Fruit fly (Drosophila melanogaster) whole organism, embryonic: ENCODE results near the gene CG43679.

Experiments
- Adf1 ChIP-seq: fragments of 200-800 bp; sonication (Bioruptor generic); IDR thresholded peaks from 2 replicates; pipeline ENCODE4 v1.3.6; 2022; ENCODE audit warnings: missing biosample characterization, missing genetic modification characterization
- Awh ChIP-seq: fragments of 200-800 bp; sonication (Bioruptor generic); IDR thresholded peaks from 2 replicates; pipeline ENCODE4, ENCODE4 v1.3.6; 2022; ENCODE audit warnings: missing biosample characterization, missing genetic modification characterization
- CG11723 ChIP-seq: fragments of 200-800 bp; sonication (Bioruptor generic); optimal IDR thresholded peaks from 2 replicates; lab custom pipeline; 2017; ENCODE audit warnings: missing biosample characterization, mild to moderate bottlenecking, missing genetic modification characterization
- CG12659 ChIP-seq: fragments of 200-800 bp; sonication (Bioruptor generic); optimal IDR thresholded peaks from 3 replicates; lab custom pipeline; 2017; ENCODE audit warnings: mild to moderate bottlenecking, missing biosample characterization, missing genetic modification reagents, missing genetic modification characterization
- CG14014 ChIP-seq: fragments of 200-800 bp; sonication (Bioruptor generic); IDR thresholded peaks from 2 replicates; pipeline ENCODE4 v1.3.6; 2022; ENCODE audit warnings: missing biosample characterization, missing genetic modification characterization
- CG15601 ChIP-seq: fragments of 200-800 bp; sonication (Bioruptor generic); optimal IDR thresholded peaks from 3 replicates; lab custom pipeline; 2019; ENCODE audit warnings: missing biosample characterization, mild to moderate bottlenecking, missing genetic modification characterization, moderate library complexity
- CG15696 ChIP-seq: fragments of 200-800 bp; sonication (Bioruptor generic); optimal IDR thresholded peaks from 2 replicates; lab custom pipeline; 2019; ENCODE audit warnings: missing biosample characterization, mild to moderate bottlenecking, missing genetic modification characterization, moderate library complexity
- CG17385 ChIP-seq: fragments of 200-800 bp; sonication (Bioruptor generic); optimal IDR thresholded peaks from 3 replicates; lab custom pipeline; 2018; ENCODE audit warnings: missing biosample characterization, mild to moderate bottlenecking, missing genetic modification characterization
- CG32767 ChIP-seq: fragments of 200-800 bp; sonication (Bioruptor generic); IDR thresholded peaks from 2 replicates; pipeline ENCODE4 v1.3.6; 2022; ENCODE audit warnings: missing biosample characterization, missing genetic modification characterization
- CG33213 ChIP-seq: fragments of 200-800 bp; sonication (Bioruptor generic); optimal IDR thresholded peaks from 3 replicates; lab custom pipeline; 2016; ENCODE audit warnings: missing biosample characterization, missing genetic modification characterization
- CG33557 ChIP-seq: fragments of 200-800 bp; sonication (Bioruptor generic); optimal IDR thresholded peaks from 2 replicates; lab custom pipeline; 2019; ENCODE audit warnings: missing biosample characterization, mild to moderate bottlenecking, missing genetic modification characterization, moderate library complexity
- CG4282 ChIP-seq: fragments of 200-800 bp; sonication (Bioruptor generic); optimal IDR thresholded peaks from 2 replicates; lab custom pipeline; 2016; ENCODE audit warnings: missing biosample characterization, missing genetic modification characterization
- CG4854 ChIP-seq: fragments of 200-800 bp; sonication (Bioruptor generic); optimal IDR thresholded peaks from 2 replicates; lab custom pipeline; 2016; ENCODE audit warnings: missing biosample characterization, missing genetic modification characterization, inconsistent platforms
- CG6791 ChIP-seq: fragments of 200-800 bp; sonication (Bioruptor generic); IDR thresholded peaks from 3 replicates; pipeline ENCODE4 v1.3.6; 2022; ENCODE audit warnings: missing biosample characterization, missing genetic modification characterization; ENCODE audit not compliant: partially characterized antibody
- CG7372 ChIP-seq: fragments of 200-800 bp; sonication (Bioruptor generic); IDR thresholded peaks from 2 replicates; pipeline ENCODE4 v1.3.6; 2022; ENCODE audit warnings: missing biosample characterization, missing genetic modification characterization
- CG7839 ChIP-seq: fragments of 200-800 bp; sonication (Bioruptor generic); optimal IDR thresholded peaks from 3 replicates; lab custom pipeline; 2018; ENCODE audit warnings: missing biosample characterization, mild to moderate bottlenecking, missing genetic modification characterization, moderate library complexity
- CG7987 ChIP-seq: fragments of 200-800 bp; sonication (Bioruptor generic); optimal IDR thresholded peaks from 2 replicates; lab custom pipeline; 2018; ENCODE audit warnings: missing biosample characterization, mild to moderate bottlenecking, missing genetic modification characterization, moderate library complexity
- CG8765 ChIP-seq: fragments of 200-800 bp; sonication (Bioruptor generic); IDR thresholded peaks from 2 replicates; pipeline ENCODE4 v1.3.6; 2022; ENCODE audit warnings: missing biosample characterization, missing genetic modification characterization
- CTCF ChIP-seq: fragments of 200-800 bp; sonication (Bioruptor generic); optimal IDR thresholded peaks from 2 replicates; lab custom pipeline; 2017; ENCODE audit warnings: missing biosample characterization, mild to moderate bottlenecking, missing genetic modification characterization, moderate library complexity
- D19B ChIP-seq: fragments of 200-800 bp; sonication (Bioruptor generic); optimal IDR thresholded peaks from 2 replicates; lab custom pipeline; 2017; ENCODE audit warnings: missing biosample characterization, mild to moderate bottlenecking, missing genetic modification characterization
- Dp ChIP-seq: fragments of 200-800 bp; sonication (Bioruptor generic); optimal IDR thresholded peaks from 2 replicates; lab custom pipeline; 2018; ENCODE audit warnings: missing biosample characterization, mild to moderate bottlenecking, missing genetic modification characterization, moderate library complexity
- E2f1 ChIP-seq: fragments of 200-800 bp; sonication (Bioruptor generic); IDR thresholded peaks from 2 replicates; pipeline ENCODE4 v1.3.6; 2022; ENCODE audit warnings: missing biosample characterization, missing genetic modification characterization
- Ets65A ChIP-seq: fragments of 200-800 bp; sonication (Bioruptor generic); peaks from one replicate; lab custom pipeline; 2016; ENCODE audit warnings: missing biosample characterization, missing genetic modification characterization
- H2.0 ChIP-seq: fragments of 200-800 bp; sonication (Bioruptor generic); IDR thresholded peaks from 2 replicates; pipeline ENCODE4 v1.3.6; 2022; ENCODE audit warnings: missing biosample characterization, missing genetic modification characterization
- HmgZ ChIP-seq: fragments of 200-800 bp; sonication (Bioruptor generic); optimal IDR thresholded peaks from 2 replicates; lab custom pipeline; 2018; ENCODE audit warnings: missing biosample characterization, mild to moderate bottlenecking, missing genetic modification characterization
- Max ChIP-seq: fragments of 200-800 bp; sonication (Bioruptor generic); optimal IDR thresholded peaks from 2 replicates; lab custom pipeline; 2016; ENCODE audit warnings: missing biosample characterization, mild to moderate bottlenecking, missing genetic modification characterization
- Mes4 ChIP-seq: fragments of 200-800 bp; sonication (Bioruptor generic); optimal IDR thresholded peaks from 2 replicates; lab custom pipeline; 2016; ENCODE audit warnings: missing biosample characterization, missing genetic modification characterization
- Oaz ChIP-seq: fragments of 200-800 bp; sonication (Bioruptor generic); IDR thresholded peaks from 2 replicates; pipeline ENCODE4 v1.3.6; 2022; ENCODE audit warnings: missing biosample characterization, missing genetic modification characterization
- Rfx ChIP-seq: fragments of 200-800 bp; sonication (Bioruptor generic); IDR thresholded peaks from 2 replicates; pipeline ENCODE4 v1.3.6; 2022; ENCODE audit warnings: missing biosample characterization, missing genetic modification characterization
- Six4 ChIP-seq: fragments of 200-800 bp; sonication (Bioruptor generic); optimal IDR thresholded peaks from 2 replicates; lab custom pipeline; 2016; ENCODE audit warnings: missing biosample characterization, missing genetic modification characterization
- Sox102F ChIP-seq: fragments of 200-800 bp; sonication (Bioruptor generic); optimal IDR thresholded peaks from 2 replicates; lab custom pipeline; 2018; ENCODE audit warnings: missing biosample characterization, mild to moderate bottlenecking, missing genetic modification characterization, moderate library complexity
- Xbp1 ChIP-seq: fragments of 200-800 bp; sonication (Bioruptor generic); optimal IDR thresholded peaks from 3 replicates; lab custom pipeline; 2016; ENCODE audit warnings: missing biosample characterization, mild to moderate bottlenecking, missing genetic modification characterization
- bbx ChIP-seq: fragments of 200-800 bp; sonication (Bioruptor generic); IDR thresholded peaks from 2 replicates; pipeline ENCODE4 v1.3.6; 2022; ENCODE audit warnings: missing biosample characterization, missing genetic modification characterization; ENCODE audit not compliant: partially characterized antibody
- cg ChIP-seq: fragments of 200-800 bp; sonication (Bioruptor generic); optimal IDR thresholded peaks from 3 replicates; lab custom pipeline; 2019; ENCODE audit warnings: missing biosample characterization, mild to moderate bottlenecking, missing genetic modification characterization, moderate library complexity
- crc ChIP-seq: fragments of 200-800 bp; sonication (Bioruptor generic); optimal IDR thresholded peaks from 2 replicates; lab custom pipeline; 2016; ENCODE audit warnings: missing biosample characterization, missing genetic modification characterization
- esg ChIP-seq: fragments of 200-800 bp; sonication (Bioruptor generic); conservative IDR thresholded peaks from 2 replicates; pipeline ENCODE4 v1.3.6; 2022; ENCODE audit warnings: missing biosample characterization, missing genetic modification characterization
- gcm ChIP-seq: fragments of 200-800 bp; sonication (Bioruptor generic); optimal IDR thresholded peaks from 2 replicates; lab custom pipeline; 2019; ENCODE audit warnings: missing biosample characterization, mild to moderate bottlenecking, missing genetic modification characterization, moderate library complexity
- lola ChIP-seq, 3 experiments: fragments of >200 bp in 2 of 3; fragments of 200-800 bp in 1 of 3; sonication (Bioruptor generic) in 1 of 3; optimal IDR thresholded peaks; 2 replicates each; lab custom pipeline; 2017 to 2019; ENCODE audit warnings: missing biosample characterization in 3 of 3, missing genetic modification characterization in 3 of 3, mild to moderate bottlenecking in 1 of 3, moderate library complexity in 1 of 3
- lov ChIP-seq, 2 experiments: fragments of 200-800 bp in 1 of 2; fragments of >200 bp in 1 of 2; sonication (Bioruptor generic) in 1 of 2; IDR thresholded peaks in 1 of 2; optimal IDR thresholded peaks in 1 of 2; 2 replicates in 1 of 2; 3 replicates in 1 of 2; pipeline versions ENCODE4 v1.3.6 to Lab custom; 2017 to 2022; ENCODE audit warnings: missing biosample characterization in 1 of 2, missing genetic modification characterization in 1 of 2
- nerfin-2 ChIP-seq: fragments of 200-800 bp; sonication (Bioruptor generic); IDR thresholded peaks from 2 replicates; pipeline ENCODE4 v1.3.6; 2022; ENCODE audit warnings: missing biosample characterization, missing genetic modification characterization; ENCODE audit not compliant: partially characterized antibody
- run ChIP-seq: fragments of 200-800 bp; sonication (Bioruptor generic); optimal IDR thresholded peaks from 3 replicates; lab custom pipeline; 2018; ENCODE audit warnings: missing biosample characterization, mild to moderate bottlenecking, missing genetic modification characterization
- sr ChIP-seq: fragments of 200-800 bp; sonication (Bioruptor generic); IDR thresholded peaks from 3 replicates; pipeline ENCODE4 v1.3.6; 2022; ENCODE audit warnings: missing biosample characterization, missing genetic modification characterization
- stwl ChIP-seq: fragments of 200-800 bp; sonication (Bioruptor generic); optimal IDR thresholded peaks from 3 replicates; lab custom pipeline; 2018; ENCODE audit warnings: missing biosample characterization, mild to moderate bottlenecking, missing genetic modification characterization, moderate library complexity
- tll ChIP-seq, 2 experiments: fragments of 200-800 bp in 1 of 2; fragments of >200 bp in 1 of 2; sonication (Bioruptor generic) in 1 of 2; optimal IDR thresholded peaks; 2 replicates each; lab custom pipeline; 2017 to 2019; ENCODE audit warnings: missing biosample characterization in 2 of 2, missing genetic modification characterization in 2 of 2, mild to moderate bottlenecking in 1 of 2, moderate library complexity in 1 of 2
- tx ChIP-seq: fragments of 200-800 bp; sonication (Bioruptor generic); optimal IDR thresholded peaks from 2 replicates; lab custom pipeline; 2016; ENCODE audit warnings: missing biosample characterization, missing genetic modification characterization
- zfh1 ChIP-seq: fragments of 200-800 bp; sonication (Bioruptor generic); IDR thresholded peaks from 3 replicates; pipeline ENCODE4 v1.3.6; 2022; ENCODE audit warnings: missing biosample characterization, missing genetic modification characterization

The CG43679 gene

dm6 chr3L:15098659-15099512, 47.7 kb upstream of the CG43679 start (continued):
- peak; percentile 53; the same call in 1 of the 2 replicates for TF ChIP-seq esg (GFP tag; lab: Robert Waterston, UW)
- peak; percentile 79 for TF ChIP-seq CG33557 (GFP tag; lab: Kevin White, UChicago)
- TF ChIP-seq CG15696 (tag; lab: Kevin White, UChicago), result peak; percentile 81
- TF ChIP-seq CG7839 (tag; lab: Kevin White, UChicago), result peak; percentile 87
- TF ChIP-seq Awh, result peak; percentile 92
- TF ChIP-seq CG32767, result peak; percentile 87
- no peak for TF ChIP-seq lov (optimal IDR thresholded peaks at IDR 0.05; lab: Kevin White, UChicago)
- peak; percentile 69; the same call in 2 of the 3 replicates for TF ChIP-seq lov (GFP tag; IDR thresholded peaks at IDR 0.05; lab: Robert Waterston, UW)
- peak; percentile 94 for TF ChIP-seq gcm (GFP tag; lab: Kevin White, UChicago)
- TF ChIP-seq CG7987 (GFP tag; lab: Kevin White, UChicago), result peak; percentile 67
- no peak for TF ChIP-seq crc
- TF ChIP-seq D19B, result peak; percentile 52
- peak in 1 of 3 experiments; percentile 87 for TF ChIP-seq lola (GFP tag; optimal IDR thresholded peaks at IDR 0.05; lab: Kevin White, UChicago)
- TF ChIP-seq CG15601 (tag; lab: Kevin White, UChicago), result peak; percentile 85

- TF ChIP-seq Dp, result peak; percentile 86
- TF ChIP-seq CG6791 (GFP tag; lab: Robert Waterston, UW), result no peak
- TF ChIP-seq Sox102F, result no peak
- TF ChIP-seq CG12659 (GFP tag; lab: Kevin White, UChicago), result peak; percentile 24
- TF ChIP-seq nerfin-2 (GFP tag; lab: Robert Waterston, UW), result no peak
- TF ChIP-seq Max (GFP tag; lab: Kevin White, UChicago), result peak; percentile 55
- no peak for TF ChIP-seq Xbp1
- TF ChIP-seq CG14014 (GFP tag; lab: Robert Waterston, UW), result no peak; the same call in 1 of the 2 replicates
- no peak for TF ChIP-seq bbx (GFP tag; lab: Robert Waterston, UW)
- TF ChIP-seq CG33213 (GFP tag; lab: Kevin White, UChicago), result peak; percentile 34
- no peak for TF ChIP-seq tx
- no peak for TF ChIP-seq H2.0 (GFP tag; lab: Robert Waterston, UW)
- TF ChIP-seq CG4854 (GFP tag; lab: Kevin White, UChicago), result no peak
- no peak for TF ChIP-seq Oaz (GFP tag; lab: Robert Waterston, UW)
- TF ChIP-seq Mes4 (GFP tag; lab: Kevin White, UChicago), result no peak
- TF ChIP-seq CG8765, result no peak
- no peak for TF ChIP-seq Adf1
- TF ChIP-seq zfh1 (GFP tag; lab: Robert Waterston, UW), result no peak
- TF ChIP-seq CG17385 (GFP tag; lab: Kevin White, UChicago), result no peak
- TF ChIP-seq CTCF (GFP tag; lab: Kevin White, UChicago), result peak; percentile 44
- TF ChIP-seq CG15601 (tag; lab: Kevin White, UChicago), result no peak
- peak; percentile 82 for TF ChIP-seq Ets65A (GFP tag; lab: Kevin White, UChicago)
- TF ChIP-seq stwl, result peak; percentile 79
- TF ChIP-seq Rfx, result peak; percentile 33; the same call in 1 of the 2 replicates
- no peak for TF ChIP-seq Six4 (GFP tag; lab: Kevin White, UChicago)
- TF ChIP-seq CG11723 (GFP tag; lab: Kevin White, UChicago), result no peak
- TF ChIP-seq E2f1 (GFP tag; lab: Robert Waterston, UW), result no peak
- TF ChIP-seq HmgZ, result peak; percentile 25
- no peak for TF ChIP-seq tll (GFP tag; optimal IDR thresholded peaks at IDR 0.05; lab: Kevin White, UChicago)
- TF ChIP-seq sr, result no peak
- no peak for TF ChIP-seq cg
- TF ChIP-seq run (tag; lab: Kevin White, UChicago), result no peak
- TF ChIP-seq CG7987 (GFP tag; lab: Kevin White, UChicago), result no peak
- no peak for TF ChIP-seq CG7372 (GFP tag; lab: Robert Waterston, UW)
- no peak for TF ChIP-seq CG4282 (GFP tag; lab: Kevin White, UChicago)
These were observed 46.8 kb upstream of the CG43679 start, which contains the start of gene Ctps for dm6 chr3L:15097878-15098520. Gene Ctps (plus strand): TSS chr3L:15097914.
